Worm (Caenorhabditis elegans) whole organism, midembryonic: Measurements from ENCODE around the gene taf-8.

Experiments used
- T22C8.4 ChIP-seq: fragments of 200-800 bp; sonication (Bioruptor generic); IDR thresholded peaks from 2 replicates; pipeline ENCODE4 v1.3.6; 2022; ENCODE audit warnings: missing genetic modification characterization, missing compliant biosample characterization
- cog-1 ChIP-seq: sonication (generic microtip); optimal IDR thresholded peaks from 2 replicates; lab custom pipeline; 2016; ENCODE audit warnings: missing genetic modification characterization, missing compliant biosample characterization
- flt-1 ChIP-seq: fragments of 200-800 bp; sonication (Bioruptor generic); IDR thresholded peaks from 2 replicates; pipeline ENCODE4 v1.3.6; 2022; ENCODE audit warnings: missing genetic modification characterization, missing compliant biosample characterization
- ztf-23 ChIP-seq: fragments of 200-800 bp; sonication (Bioruptor generic); IDR thresholded peaks from 2 replicates; pipeline ENCODE4 v1.3.6; 2022; ENCODE audit warnings: missing genetic modification reagents, missing genetic modification characterization, missing compliant biosample characterization

DNA sequence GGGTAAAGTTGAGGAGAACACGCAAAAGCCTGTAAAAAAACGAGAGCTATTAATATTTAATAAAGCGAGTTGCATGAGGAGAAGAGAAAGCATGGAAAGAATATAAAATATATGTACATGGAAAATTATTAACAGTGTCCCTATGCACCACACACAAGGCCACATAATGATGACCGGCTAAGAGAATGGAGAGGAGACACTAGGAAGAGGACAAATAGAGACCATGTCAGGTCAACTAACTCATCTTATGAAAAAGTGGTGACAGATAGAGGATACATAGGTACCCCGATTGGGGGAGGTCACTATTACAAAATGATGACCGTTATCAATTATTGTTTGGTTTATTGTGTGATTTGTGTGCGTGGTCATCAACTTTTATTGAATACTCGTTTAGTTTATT lies 24.7 kb upstream of the taf-8 start, which contains the start of gene fzr-1:
- TF ChIP-seq ztf-23 (GFP tag; lab: Robert Waterston, UW) (no peak), flt-1 (GFP tag; lab: Robert Waterston, UW) (no peak), cog-1 (no peak), T22C8.4 (GFP tag; lab: Robert Waterston, UW) (no peak)
